Fruit fly (Drosophila melanogaster): Measurements from ENCODE around the gene TwdlZ.

DNA sequence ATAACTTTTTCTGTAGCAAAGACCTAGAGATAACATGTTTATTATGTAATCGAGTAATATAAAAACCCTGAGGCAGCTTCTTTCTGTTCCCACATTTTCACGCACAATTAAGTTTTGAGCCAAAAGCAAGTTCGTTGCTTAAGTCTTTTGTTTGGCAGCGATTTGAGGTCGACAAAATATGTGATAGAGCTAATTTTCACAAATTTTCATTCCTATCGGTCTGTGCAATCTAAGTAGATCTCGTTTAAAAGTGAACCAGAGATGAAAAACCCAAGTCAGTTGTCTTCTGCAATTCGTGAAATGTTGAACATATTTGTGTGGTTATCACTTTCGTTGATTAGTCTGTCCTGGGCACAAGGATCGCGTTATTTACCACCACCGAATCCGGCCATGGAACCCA is at the start of gene TwdlZ:
- TF ChIP-seq CG4318 (GFP tag; optimal IDR thresholded peaks at IDR 0.05) (no peak), CG1621 (tag; optimal IDR thresholded peaks at IDR 0.05) (no peak), CG16779 (tag; optimal IDR thresholded peaks at IDR 0.05) (no peak), CG11762 (GFP tag; optimal IDR thresholded peaks at IDR 0.05; ENCODE audit: insufficient read depth) (no peak), Blimp-1 (GFP tag; optimal IDR thresholded peaks at IDR 0.05) (no peak), Sox102F (GFP tag; optimal IDR thresholded peaks at IDR 0.05) (no peak), Hr39 (GFP tag; optimal IDR thresholded peaks at IDR 0.05) (no peak), ss (GFP tag; optimal IDR thresholded peaks at IDR 0.05) (no peak), fd85E (GFP tag; optimal IDR thresholded peaks at IDR 0.05) (no peak), svp (GFP tag) (no peak), dac (GFP tag; optimal IDR thresholded peaks at IDR 0.05) (no peak), Hr4 (GFP tag; optimal IDR thresholded peaks at IDR 0.05) (no peak), CG15336 (GFP tag; IDR thresholded peaks at IDR 0.05) (no peak)
